Worm (Caenorhabditis elegans) whole organism, L2 larva: ENCODE data around the gene C15B12.8.

Experiments used
- nhr-25 ChIP-seq: fragments of 150-350 bp; sonication (generic microtip); optimal IDR thresholded peaks from 3 replicates; lab custom pipeline; 2014; ENCODE audit warnings: missing biosample characterization, missing genetic modification characterization
- unc-55 ChIP-seq: fragments of 150-350 bp; sonication (generic microtip); optimal IDR thresholded peaks from 3 replicates; lab custom pipeline; 2014; ENCODE audit warnings: missing biosample characterization, missing genetic modification reagents, missing genetic modification characterization
- ztf-4 ChIP-seq: fragments of 150-350 bp; optimal IDR thresholded peaks from 2 replicates; lab custom pipeline; 2014; ENCODE audit warnings: missing biosample characterization, missing genetic modification characterization

- TF ChIP-seq unc-55 (GFP tag; lab: Kevin White, UChicago) (no peak), ztf-4 (tag; lab: Kevin White, UChicago) (no peak), nhr-25 (tag; lab: Kevin White, UChicago) (no peak)
Measured at ce11 chrX:6505662-6506061, 31.6 kb downstream of the C15B12.8 start, which contains the start of gene glr-8.
